Worm (Caenorhabditis elegans) whole organism, late embryonic: ENCODE results near the gene col-173.

ENCODE experiments used
- ama-1 ChIP-seq: fragments of 150-350 bp; optimal IDR thresholded peaks from 2 replicates; lab custom pipeline; 2014
- ceh-45 ChIP-seq: fragments of 200-800 bp; sonication (Bioruptor generic); IDR thresholded peaks from 2 replicates; pipeline ENCODE4 v1.3.6; 2022; ENCODE audit warnings: missing genetic modification reagents, missing genetic modification characterization, missing compliant biosample characterization
- nhr-11 ChIP-seq: fragments of 150-350 bp; optimal IDR thresholded peaks from 2 replicates; lab custom pipeline; 2014; ENCODE audit warnings: missing biosample characterization, missing genetic modification characterization
- pqm-1 ChIP-seq: sonication (generic microtip); optimal IDR thresholded peaks from 2 replicates; lab custom pipeline; 2016; ENCODE audit warnings: missing genetic modification characterization, missing compliant biosample characterization
- sox-4 ChIP-seq: sonication (generic microtip); optimal IDR thresholded peaks from 2 replicates; lab custom pipeline; 2017; ENCODE audit warnings: mild to moderate bottlenecking, missing genetic modification characterization, inconsistent platforms, missing compliant biosample characterization

DNA sequence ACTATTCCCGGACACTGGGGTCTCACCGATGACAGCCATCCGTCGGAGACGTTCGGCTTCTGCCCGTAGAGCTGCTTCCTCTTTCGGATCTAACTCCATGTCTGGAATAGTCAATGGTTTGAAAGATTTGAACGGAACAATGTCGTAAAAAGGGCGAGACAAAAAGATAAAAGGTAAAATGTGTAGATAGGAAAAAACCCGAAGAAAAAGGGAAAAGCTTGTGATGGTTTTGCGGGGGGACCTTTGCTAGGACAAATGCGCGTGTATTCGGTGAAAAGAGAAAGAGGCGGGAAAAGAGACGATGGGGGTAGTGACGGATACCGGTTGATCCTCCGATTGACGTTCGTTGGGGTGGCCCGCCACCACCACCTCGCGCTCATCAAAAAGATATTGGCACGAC is at the start of gene col-173:
- TF ChIP-seq ceh-45: no peak
- no peak for TF ChIP-seq ama-1 (lab: Kevin White, UChicago)
- TF ChIP-seq nhr-11 (tag; lab: Kevin White, UChicago): no peak
- TF ChIP-seq pqm-1 (tag; lab: Kevin White, UChicago): no peak
- no peak for TF ChIP-seq sox-4
